Worm (Caenorhabditis elegans) whole organism, dauer: ENCODE results near the gene F55A4.13.

Experiments used
- unc-62 ChIP-seq: sonication (generic microtip); optimal IDR thresholded peaks from 2 replicates; lab custom pipeline; 2017; ENCODE audit warnings: missing biosample characterization, missing genetic modification reagents, missing genetic modification characterization

F55A4.13 gene

DNA sequence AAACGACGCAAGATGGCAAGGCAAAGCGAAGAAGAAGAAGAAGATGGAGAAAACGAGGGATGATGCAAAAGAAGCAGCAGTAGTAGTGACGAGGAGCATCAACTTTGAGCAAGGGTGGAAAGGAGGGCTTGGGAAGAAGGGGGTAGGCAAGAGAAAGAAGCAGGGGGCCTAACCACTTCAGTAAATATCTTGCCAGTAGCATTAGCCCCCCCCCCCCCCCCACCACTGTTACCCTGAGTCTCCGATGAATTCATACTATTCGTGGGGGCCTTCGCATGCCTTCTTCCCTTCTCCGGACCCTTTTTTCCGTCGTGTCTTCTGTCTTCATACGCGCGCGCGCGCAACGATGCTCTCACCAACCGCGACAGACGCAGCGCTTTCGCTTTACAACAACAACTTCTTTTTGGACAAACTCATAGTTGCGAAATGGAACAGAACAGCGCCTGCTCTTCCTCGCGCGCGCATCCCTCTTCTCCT lies 4.5 kb upstream of the F55A4.13 start:
- TF ChIP-seq unc-62 (GFP tag; lab: Kevin White, UChicago): no peak

DNA sequence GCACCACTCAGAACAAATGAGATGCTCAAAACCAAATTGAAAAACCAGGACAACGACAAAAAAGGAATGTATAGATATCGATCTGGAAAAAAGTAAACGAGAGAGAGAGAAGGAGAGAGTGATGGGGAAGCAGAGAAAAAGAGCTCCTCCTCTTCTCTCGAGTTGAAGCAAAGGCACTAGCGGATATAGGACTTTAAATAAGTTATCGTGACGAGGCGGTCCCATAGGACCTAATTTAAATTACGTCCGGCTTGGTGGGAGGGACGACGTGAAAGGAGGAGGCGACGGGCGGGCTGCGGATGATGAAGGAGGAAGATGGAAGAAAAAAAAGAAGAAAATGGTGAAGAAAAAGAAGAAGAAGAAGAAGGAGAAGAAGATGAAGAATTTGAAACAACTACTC lies 1.2 kb upstream of the F55A4.13 start:
- TF ChIP-seq unc-62 (GFP tag; lab: Kevin White, UChicago): no peak

DNA sequence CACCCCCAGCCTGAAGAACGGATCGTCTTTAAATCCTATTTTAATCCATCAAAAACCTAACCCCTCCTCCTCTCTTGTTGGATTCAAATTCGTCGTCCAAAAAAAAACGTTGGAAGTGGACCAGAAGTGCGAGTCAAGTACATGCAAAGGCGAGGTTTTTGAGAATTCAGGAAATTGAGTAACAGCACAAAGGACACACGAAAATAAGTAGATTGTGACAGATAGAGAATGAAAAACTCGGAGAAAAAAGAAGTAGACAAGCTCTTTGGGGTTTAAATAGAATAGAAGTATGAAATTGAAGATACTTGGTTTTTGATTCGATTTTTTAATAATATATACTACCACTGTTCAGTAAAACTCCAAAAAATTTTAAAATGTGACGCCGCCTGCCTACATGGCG lies 2.6 kb downstream of the F55A4.13 start:
- TF ChIP-seq unc-62 (GFP tag; lab: Kevin White, UChicago): no peak

DNA sequence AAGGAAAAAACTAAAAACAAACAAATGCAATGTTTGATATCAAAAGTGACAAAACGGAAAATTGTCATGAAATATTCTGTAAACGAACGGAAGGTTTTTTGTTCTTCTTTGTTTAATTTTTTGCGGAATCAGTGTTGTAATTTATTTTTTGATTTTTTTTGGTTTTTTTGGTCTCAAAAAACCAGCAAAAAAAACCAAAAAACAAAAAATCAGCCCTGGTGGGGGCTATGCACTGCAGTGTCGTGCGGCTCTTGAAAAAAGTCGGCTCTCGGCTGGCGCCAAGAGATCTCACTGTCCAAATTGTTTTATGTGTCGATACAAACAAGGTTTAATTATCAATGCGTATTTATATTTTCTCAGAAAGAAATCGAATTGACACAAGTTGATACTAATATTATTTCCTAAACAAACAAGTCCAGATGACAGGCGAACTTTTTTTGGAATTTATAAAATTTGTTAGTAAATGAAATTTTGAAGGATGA lies 4.9 kb downstream of the F55A4.13 start:
- TF ChIP-seq unc-62 (GFP tag; lab: Kevin White, UChicago): no peak

DNA sequence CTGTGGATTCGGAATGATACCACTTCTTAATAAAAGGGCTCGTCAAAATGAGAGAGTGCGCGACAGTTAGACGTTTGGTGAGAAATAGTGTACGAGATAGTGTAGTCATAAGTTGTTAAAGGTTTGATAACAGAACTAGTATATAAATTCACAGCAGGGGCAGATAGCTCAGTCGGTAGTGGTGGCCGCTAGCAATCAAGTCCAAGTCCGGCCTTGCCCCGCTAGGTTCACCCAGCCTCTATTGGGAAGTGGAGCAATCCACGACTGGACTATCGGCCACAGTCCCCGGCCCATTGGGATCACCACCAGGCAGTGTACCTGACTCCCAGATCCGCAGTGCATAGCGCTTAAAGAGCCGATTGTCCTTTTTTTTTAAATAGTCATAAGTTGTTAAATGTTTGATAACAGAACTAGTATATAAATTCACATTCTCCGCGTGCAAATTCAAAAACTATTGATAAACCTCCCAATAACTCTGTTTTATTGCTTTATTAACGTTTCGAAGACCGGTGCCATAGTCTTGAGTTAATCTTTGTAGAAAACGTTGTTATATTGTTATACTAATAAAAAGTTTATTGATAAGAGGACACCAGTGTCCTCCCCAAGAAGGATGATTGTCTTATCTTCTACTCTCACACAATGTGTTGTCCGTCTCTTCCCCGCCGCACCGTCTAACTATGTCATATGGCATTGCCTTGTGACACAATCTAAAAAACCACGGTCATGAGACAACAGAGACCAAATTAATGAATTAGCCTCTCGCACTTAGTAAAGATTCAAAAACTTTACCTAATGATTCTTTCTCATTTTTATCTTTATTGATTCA lies 6.5 kb downstream of the F55A4.13 start:
- TF ChIP-seq unc-62 (GFP tag; lab: Kevin White, UChicago): no peak

DNA sequence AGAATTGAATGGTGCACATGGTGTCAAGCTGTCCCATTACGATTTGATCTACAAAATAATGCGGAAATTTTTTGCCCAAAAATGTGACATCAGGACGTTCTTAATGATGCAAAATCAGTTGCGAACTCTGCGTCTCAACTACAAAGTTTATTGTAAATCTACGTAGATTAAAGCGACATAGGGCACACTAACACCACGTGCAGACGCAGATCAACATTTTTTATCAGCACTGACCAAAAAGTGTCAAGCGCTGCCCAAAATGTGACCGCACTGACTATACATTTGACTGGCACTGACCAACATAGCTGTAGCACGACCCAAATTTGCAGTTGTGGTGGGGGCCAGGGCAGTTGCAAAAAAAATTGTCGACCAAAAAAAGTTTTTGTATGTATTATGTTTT lies 7.8 kb downstream of the F55A4.13 start:
- no peak for TF ChIP-seq unc-62 (GFP tag; lab: Kevin White, UChicago)

DNA sequence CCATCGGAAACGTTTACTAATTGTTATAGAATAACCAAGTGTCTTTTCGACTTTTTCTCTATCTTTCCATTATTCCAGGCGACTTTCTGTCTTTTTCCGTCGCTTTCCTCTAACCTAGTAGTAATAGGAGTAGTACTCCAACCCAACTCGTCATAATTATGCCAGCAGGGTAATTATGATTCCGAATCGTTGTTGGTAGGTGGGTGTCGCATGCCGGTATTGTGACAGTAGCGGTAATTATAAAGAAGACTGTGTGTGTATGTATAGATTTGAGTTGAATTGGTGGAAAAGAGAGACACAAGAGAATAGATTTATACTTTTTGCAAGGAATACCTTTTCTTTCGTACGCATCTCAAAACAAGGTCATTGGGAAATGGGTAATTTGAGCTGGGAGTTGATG lies 12.3 kb downstream of the F55A4.13 start:
- no peak for TF ChIP-seq unc-62 (GFP tag; lab: Kevin White, UChicago)

DNA sequence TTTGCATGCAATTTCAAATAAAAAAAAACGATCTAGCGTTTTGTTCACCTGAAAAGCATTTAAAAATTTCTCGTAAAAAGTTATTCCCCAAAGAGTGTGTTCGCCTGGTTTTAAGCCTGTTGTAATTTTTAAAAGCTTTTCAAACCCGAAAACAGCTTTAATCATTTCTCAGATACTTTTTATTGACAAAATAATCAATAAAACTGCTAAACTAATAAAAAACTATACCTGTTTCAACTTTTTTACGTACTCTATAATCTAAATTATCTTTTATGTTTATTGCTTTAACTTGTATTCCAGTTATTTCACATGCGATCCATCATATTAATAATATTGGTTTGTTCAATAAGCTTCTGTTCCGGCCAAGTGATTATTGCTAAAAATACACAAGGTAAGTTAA lies 13.3 kb downstream of the F55A4.13 start, which contains the start of gene cutl-21:
Gene cutl-21, plus strand, starts transcription at position 301 of the 400 bp plus-strand sequence.
- TF ChIP-seq unc-62 (GFP tag; lab: Kevin White, UChicago): no peak

DNA sequence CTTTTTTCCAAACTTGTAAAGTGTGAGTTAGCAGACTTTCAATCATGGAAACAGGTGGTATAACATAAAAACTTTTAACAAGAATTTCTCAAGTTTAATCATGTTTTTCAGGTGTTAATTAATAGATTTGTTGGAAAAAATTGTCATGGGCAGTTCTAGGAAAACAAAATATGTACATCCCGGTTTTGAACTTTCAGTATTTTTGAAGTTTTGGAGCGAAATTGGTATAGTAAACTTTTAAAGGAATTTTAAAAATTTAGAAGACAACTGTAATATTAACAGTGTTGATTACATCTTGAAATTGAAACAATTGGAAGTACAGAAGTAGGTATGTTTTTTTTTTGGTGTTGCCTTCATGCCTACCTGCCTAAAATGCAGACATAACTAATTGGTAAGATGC lies 22.7 kb downstream of the F55A4.13 start:
- no peak for TF ChIP-seq unc-62 (GFP tag; lab: Kevin White, UChicago)

DNA sequence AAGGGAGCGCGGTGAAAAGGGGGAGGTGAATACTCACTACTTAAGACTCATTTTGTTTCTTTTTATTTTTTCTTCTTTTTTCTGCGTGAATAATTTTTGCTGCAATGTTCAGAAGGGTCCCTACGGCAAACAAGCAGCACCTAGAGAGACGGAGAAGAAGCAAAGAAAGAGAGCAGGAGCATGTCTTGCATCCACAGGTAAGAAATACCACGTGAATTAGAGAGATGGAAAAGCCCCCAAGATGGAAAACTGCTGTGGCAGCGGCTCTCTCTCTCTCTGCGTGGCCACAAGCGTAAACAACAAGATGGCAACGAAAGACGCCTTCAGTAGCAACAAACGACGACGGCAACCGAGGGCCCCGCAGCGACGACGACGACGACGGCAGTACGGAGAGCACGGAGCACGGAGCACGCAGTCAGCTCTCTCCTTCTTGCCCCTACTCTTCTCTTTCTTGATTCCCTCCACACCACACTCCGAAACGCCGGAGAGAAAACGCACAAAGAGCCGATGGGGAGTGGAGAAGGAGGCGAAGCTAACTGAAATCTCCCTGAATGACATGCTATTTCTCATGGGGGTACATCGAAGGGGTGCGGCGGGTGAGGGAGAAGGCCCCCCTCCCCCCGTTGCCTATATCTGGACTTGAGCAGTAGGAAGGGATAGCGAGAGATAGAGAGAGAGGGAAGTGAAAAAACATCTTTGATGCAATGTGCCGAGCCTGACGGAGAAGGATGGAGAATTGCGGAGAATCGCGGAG lies 24.5 kb downstream of the F55A4.13 start:
- TF ChIP-seq unc-62 (GFP tag; lab: Kevin White, UChicago): no peak

DNA sequence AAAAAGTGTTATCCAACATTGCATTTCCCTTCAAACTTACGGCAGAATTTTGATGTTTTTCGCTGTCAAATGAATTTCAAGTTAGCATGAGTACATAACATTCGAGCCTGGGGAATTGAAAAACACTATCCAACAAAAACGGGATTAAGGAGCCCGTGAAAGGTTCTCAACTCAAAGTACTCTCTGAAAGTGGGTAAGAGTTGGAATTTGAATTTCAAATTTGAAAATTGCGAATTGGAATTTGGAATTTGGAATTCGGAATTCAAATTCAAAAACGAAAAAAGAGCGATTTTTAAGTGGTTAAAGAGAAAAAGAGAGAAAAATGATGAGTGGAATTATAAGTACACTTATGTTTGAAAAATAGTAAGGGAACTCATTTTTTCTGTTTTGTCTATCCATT lies 26.1 kb downstream of the F55A4.13 start, which contains the start of the genes C09E10.3 and dgk-1:
Gene C09E10.3, minus strand, starts transcription at position 101 of the 400 bp plus-strand sequence.
Gene dgk-1, minus strand, starts transcription at position 183 of the 400 bp plus-strand sequence.
- no peak for TF ChIP-seq unc-62 (GFP tag; lab: Kevin White, UChicago)

DNA sequence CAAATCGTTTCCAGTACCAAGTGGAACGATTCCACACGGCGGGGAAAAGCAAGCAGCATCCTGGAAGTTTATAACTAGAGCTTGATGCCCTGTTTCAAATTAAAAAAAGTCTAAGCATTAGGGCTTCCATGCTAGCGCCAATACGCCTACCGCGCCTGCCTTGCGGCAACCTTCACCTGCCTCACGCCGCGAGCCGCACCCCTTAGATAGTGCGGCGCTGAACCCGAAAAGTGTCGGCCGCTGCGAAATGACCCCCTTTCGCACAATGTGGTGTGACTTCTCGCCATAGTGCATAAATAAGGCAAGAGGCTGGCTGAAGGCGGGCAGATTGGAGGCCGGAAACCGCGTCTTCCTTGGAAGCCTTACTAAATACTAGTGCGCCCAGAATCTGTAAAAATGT lies 30.9 kb downstream of the F55A4.13 start:
- TF ChIP-seq unc-62 (GFP tag; lab: Kevin White, UChicago): no peak

DNA sequence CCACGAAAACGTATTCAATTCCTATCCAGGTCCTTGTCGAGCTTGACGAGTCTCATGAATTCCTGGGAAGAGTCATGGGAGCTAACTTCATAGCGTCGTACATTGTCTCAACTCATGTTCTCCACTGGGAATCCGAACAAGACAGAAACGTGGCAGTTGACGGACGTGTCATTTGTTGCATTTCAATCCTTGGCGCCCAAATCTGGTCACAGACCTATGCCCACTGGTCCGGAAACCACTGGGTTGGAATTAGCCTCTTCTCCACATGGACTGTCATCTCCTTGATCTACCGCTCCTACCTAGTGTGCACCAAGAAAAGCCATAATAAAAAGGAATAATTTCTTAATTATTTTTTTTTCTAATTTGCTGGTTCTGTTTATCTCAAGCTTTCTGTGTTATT lies 34.8 kb downstream of the F55A4.13 start:
- no peak for TF ChIP-seq unc-62 (GFP tag; lab: Kevin White, UChicago)

DNA sequence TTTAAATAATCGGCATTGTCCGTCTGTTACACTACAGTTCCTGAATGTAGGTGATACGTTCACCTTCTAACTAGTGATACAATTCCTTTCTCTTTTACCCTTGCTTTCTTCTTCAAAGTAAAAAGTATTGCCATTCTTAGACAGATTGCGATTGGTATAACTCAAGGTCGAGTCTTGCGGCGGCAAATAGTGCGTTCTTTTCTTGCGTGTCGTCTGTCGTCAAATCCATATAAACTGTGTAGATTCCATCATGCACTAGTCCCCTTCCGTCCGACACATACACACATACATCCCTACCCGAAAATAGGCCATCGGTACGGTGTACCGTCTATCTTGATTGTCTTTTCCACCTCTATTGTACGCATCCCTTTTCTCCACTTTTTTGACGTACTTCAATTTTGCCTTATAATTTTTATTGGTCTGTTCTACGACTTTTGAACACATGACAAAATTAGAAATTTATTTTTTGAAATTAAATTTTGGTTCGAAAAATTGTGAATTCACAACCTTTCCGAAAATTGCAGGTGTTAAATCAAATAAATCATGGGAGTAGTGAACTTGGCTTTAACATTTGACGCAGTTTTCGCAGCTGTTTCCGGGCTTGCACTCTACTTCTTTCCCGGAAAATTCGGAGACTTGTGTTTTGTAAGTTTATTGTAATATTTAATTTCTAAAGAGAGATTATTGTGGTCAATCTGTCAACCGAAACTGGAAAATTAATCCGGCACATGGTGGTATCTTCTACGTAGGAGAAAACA lies 36.9 kb downstream of the F55A4.13 start, which contains the start of gene C44C1.1:
Gene C44C1.1, plus strand, starts transcription at position 525 of the 758 bp plus-strand sequence.
- no peak for TF ChIP-seq unc-62 (GFP tag; lab: Kevin White, UChicago)
